Worm (Caenorhabditis elegans): ENCODE results near the gene dpy-31.

The dpy-31 gene

DNA sequence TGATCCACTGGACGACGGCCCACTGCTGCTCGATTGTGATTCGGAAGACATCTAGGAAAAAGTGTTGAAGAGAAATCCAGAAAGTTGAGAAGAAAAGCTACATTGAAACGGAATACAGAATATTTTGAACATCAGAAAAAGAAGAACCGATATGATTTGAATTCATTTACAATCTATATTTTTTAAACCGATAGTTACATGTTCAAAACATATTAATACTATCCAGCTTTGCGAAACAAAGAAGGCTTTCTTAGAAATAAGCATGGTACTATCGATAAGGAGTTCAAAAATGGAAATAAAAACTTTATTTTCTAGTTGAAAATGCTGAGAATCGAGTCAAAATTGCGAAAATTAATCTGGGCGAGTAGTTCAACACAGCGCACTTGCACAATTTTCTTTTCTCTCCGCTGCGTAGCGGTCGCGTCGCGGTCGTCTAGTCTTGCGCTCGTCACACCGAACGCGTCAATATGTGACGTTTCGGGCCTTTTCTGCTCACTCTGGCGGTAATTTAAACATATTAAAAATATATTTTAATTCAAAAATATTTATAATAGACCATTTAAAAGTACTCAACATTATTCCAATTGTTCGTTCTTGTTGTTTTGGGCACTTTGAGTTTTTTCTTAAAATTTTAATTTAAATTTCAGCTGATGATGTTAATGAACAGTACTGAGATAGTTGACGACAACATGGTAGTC lies 39.8 kb upstream of the dpy-31 start, which contains the start of the genes syf-2 and K04G7.1 (continued):
- peak; percentile 62; the same call in 1 of the 2 replicates for TF ChIP-seq hsf-1 (GFP tag; IDR thresholded peaks at IDR 0.05)
- no peak for TF ChIP-seq bed-2 (GFP tag; IDR thresholded peaks at IDR 0.05)
- TF ChIP-seq tlf-1 (GFP tag; optimal IDR thresholded peaks at IDR 0.05), result peak; percentile 89
- peak; percentile 89 for TF ChIP-seq C17E4.6 (GFP tag; IDR thresholded peaks at IDR 0.05)
- peak; percentile 69 for TF ChIP-seq cebp-1 (GFP tag; IDR thresholded peaks at IDR 0.05)
- peak; percentile 87 for TF ChIP-seq cebp-1 (tag; optimal IDR thresholded peaks at IDR 0.05)
- TF ChIP-seq unc-62 (GFP tag; optimal IDR thresholded peaks at IDR 0.05), result peak; percentile 20
- no peak for TF ChIP-seq hlh-12 (tag; optimal IDR thresholded peaks at IDR 0.05)
- no peak for TF ChIP-seq ztf-28 (GFP tag; IDR thresholded peaks at IDR 0.05)
- TF ChIP-seq mcd-1 (GFP tag; IDR thresholded peaks at IDR 0.05), result peak; percentile 93
- no peak for TF ChIP-seq B0035.1 (tag; optimal IDR thresholded peaks at IDR 0.05)
- TF ChIP-seq Y95B8A.8 (GFP tag; IDR thresholded peaks at IDR 0.05), result peak; percentile 84; the same call in 1 of the 2 replicates
- no peak for TF ChIP-seq T07F8.4 (tag; optimal IDR thresholded peaks at IDR 0.05)
- TF ChIP-seq B0019.2 (GFP tag; conservative IDR thresholded peaks at IDR 0.05), result 0 out of 2 replicates have a peak, but pooled peaks have one; percentile 44
- no peak for TF ChIP-seq F10E7.11 (tag; optimal IDR thresholded peaks at IDR 0.05)
- TF ChIP-seq D2030.7 (GFP tag; IDR thresholded peaks at IDR 0.05), result peak; percentile 86
- peak; percentile 28 for TF ChIP-seq F49E8.2 (tag; optimal IDR thresholded peaks at IDR 0.05; ENCODE audit: insufficient read depth)
- TF ChIP-seq sptf-2 (GFP tag; optimal IDR thresholded peaks at IDR 0.05), result no peak
- TF ChIP-seq attf-5 (GFP tag; optimal IDR thresholded peaks at IDR 0.05), result peak; percentile 97
- TF ChIP-seq nfya-1 (tag; optimal IDR thresholded peaks at IDR 0.05; ENCODE audit: borderline replicate concordance, insufficient read depth), result no peak
- no peak for TF ChIP-seq T26A5.8 (tag; optimal IDR thresholded peaks at IDR 0.05)
- peak; percentile 62 for TF ChIP-seq unc-130 (GFP tag; optimal IDR thresholded peaks at IDR 0.05)
- TF ChIP-seq pbrm-1 (GFP tag; IDR thresholded peaks at IDR 0.05), result peak; percentile 89
- no peak for TF ChIP-seq Y53F4B.3 (GFP tag; IDR thresholded peaks at IDR 0.05)
- TF ChIP-seq nhr-90 (tag; optimal IDR thresholded peaks at IDR 0.05), result no peak
- no peak for TF ChIP-seq F39B2.1 (GFP tag; IDR thresholded peaks at IDR 0.05)
- peak; percentile 35 for TF ChIP-seq atf-7 (tag; optimal IDR thresholded peaks at IDR 0.05)
- no peak for TF ChIP-seq mes-4 (tag; optimal IDR thresholded peaks at IDR 0.05)
- TF ChIP-seq F23B12.7 (tag; optimal IDR thresholded peaks at IDR 0.05; ENCODE audit: insufficient read depth), result peak; percentile 80
- TF ChIP-seq egrh-3 (GFP tag; IDR thresholded peaks at IDR 0.05), result no peak
- TF ChIP-seq attf-3 (GFP tag; conservative IDR thresholded peaks at IDR 0.05), result peak; percentile 79
- TF ChIP-seq zfh-2 (GFP tag; conservative IDR thresholded peaks at IDR 0.05), result peak; percentile 77
- peak; percentile 78 for TF ChIP-seq B0336.3 (GFP tag; IDR thresholded peaks at IDR 0.05)
- peak; percentile 71 for TF ChIP-seq tbp1 (GFP tag; optimal IDR thresholded peaks at IDR 0.05)
- TF ChIP-seq ztf-18 (tag; optimal IDR thresholded peaks at IDR 0.05), result peak; percentile 97
- peak; percentile 72; the same call in 1 of the 2 replicates for TF ChIP-seq ceh-91 (GFP tag; IDR thresholded peaks at IDR 0.05)
- TF ChIP-seq aptf-3 (GFP tag; IDR thresholded peaks at IDR 0.05), result no peak
- TF ChIP-seq lsl-1 (GFP tag; optimal IDR thresholded peaks at IDR 0.05), result peak; percentile 80
- peak; percentile 74 for TF ChIP-seq snpc-1.1 (tag; optimal IDR thresholded peaks at IDR 0.05; ENCODE audit: insufficient read depth)
- no peak for TF ChIP-seq ccch-3 (GFP tag; optimal IDR thresholded peaks at IDR 0.05)
- TF ChIP-seq C06A6.2 (GFP tag; conservative IDR thresholded peaks at IDR 0.05), result peak; percentile 73; the same call in 1 of the 2 replicates
- peak; percentile 85 for TF ChIP-seq lir-1 (GFP tag; conservative IDR thresholded peaks at IDR 0.05)
- TF ChIP-seq athp-1 (tag; optimal IDR thresholded peaks at IDR 0.05), result peak; percentile 57
- TF ChIP-seq rec-8 (tag; optimal IDR thresholded peaks at IDR 0.05), result no peak
- no peak for TF ChIP-seq hlh-26 (GFP tag; conservative IDR thresholded peaks at IDR 0.05)
- no peak for TF ChIP-seq nfya-2 (GFP tag; IDR thresholded peaks at IDR 0.05)
- no peak for TF ChIP-seq F52B5.7 (tag; optimal IDR thresholded peaks at IDR 0.05)
